Fruit fly (Drosophila melanogaster): ENCODE data around the gene PIG-Wb.

Gene PIG-Wb

DNA sequence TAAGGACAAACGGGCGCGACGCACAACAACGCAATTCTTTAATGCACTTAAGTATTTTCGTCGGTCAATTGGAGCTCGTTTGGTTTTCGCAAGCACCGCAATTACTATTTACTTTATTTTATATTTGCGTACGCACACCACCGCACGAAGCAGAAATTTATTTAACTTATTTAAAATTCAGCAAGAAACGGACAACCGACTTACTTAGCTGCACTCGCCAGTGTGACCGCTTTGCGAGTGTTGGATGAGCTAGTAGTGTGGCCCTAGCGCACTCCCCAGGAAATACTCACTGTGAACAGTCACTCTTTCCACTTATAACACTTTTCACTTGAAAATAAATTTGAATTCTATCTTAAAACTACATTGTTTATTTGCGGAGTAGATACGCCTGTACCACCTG lies 7.0 kb downstream of the PIG-Wb start, which contains the start of gene drpr:
TSS of gene drpr (minus strand) at position 235 of the 400 bp plus-strand sequence.
- TF ChIP-seq svp (GFP tag) (peak; percentile 72), CG6854 (GFP tag; optimal IDR thresholded peaks at IDR 0.05) (peak; percentile 47), CG16779 (tag; optimal IDR thresholded peaks at IDR 0.05) (peak; percentile 1), CG10631 (GFP tag; optimal IDR thresholded peaks at IDR 0.05) (no peak), Sox102F (GFP tag; optimal IDR thresholded peaks at IDR 0.05) (peak; percentile 58), Lpt (GFP tag; optimal IDR thresholded peaks at IDR 0.05) (no peak), Ets96B (tag; optimal IDR thresholded peaks at IDR 0.05) (peak; percentile 16), pdm3 (GFP tag; optimal IDR thresholded peaks at IDR 0.05) (no peak), CG6163 (GFP tag; IDR thresholded peaks at IDR 0.05) (peak; percentile 57; the same call in 2 of the 3 replicates), CG3919 (GFP tag; optimal IDR thresholded peaks at IDR 0.05) (peak; percentile 16), salr (GFP tag; optimal IDR thresholded peaks at IDR 0.05) (no peak), CG4318 (GFP tag; optimal IDR thresholded peaks at IDR 0.05) (no peak), CG8119 (GFP tag; IDR thresholded peaks at IDR 0.05) (peak; percentile 29; the same call in 2 of the 3 replicates), lz (GFP tag; optimal IDR thresholded peaks at IDR 0.05) (peak; percentile 31), topi (GFP tag; optimal IDR thresholded peaks at IDR 0.05) (peak; percentile 47), esn (GFP tag; optimal IDR thresholded peaks at IDR 0.05) (peak; percentile 39), CG15336 (GFP tag; IDR thresholded peaks at IDR 0.05) (no peak), Eip75B (GFP tag; optimal IDR thresholded peaks at IDR 0.05) (peak; percentile 36), fkh (GFP tag; optimal IDR thresholded peaks at IDR 0.05) (peak; percentile 62), CG9139 (GFP tag; optimal IDR thresholded peaks at IDR 0.05) (peak; percentile 30), CG31627 (GFP tag; optimal IDR thresholded peaks at IDR 0.05) (no peak), ss (GFP tag; optimal IDR thresholded peaks at IDR 0.05) (peak in 1 of 2 experiments; percentile 15), net (GFP tag; optimal IDR thresholded peaks at IDR 0.05) (peak; percentile 22), Smox (GFP tag; optimal IDR thresholded peaks at IDR 0.05) (no peak), CG1621 (tag; optimal IDR thresholded peaks at IDR 0.05) (peak; percentile 20), Eip78C (GFP tag) (peak; percentile 78), CG11762 (GFP tag; optimal IDR thresholded peaks at IDR 0.05; ENCODE audit: insufficient read depth) (no peak), Met (GFP tag; optimal IDR thresholded peaks at IDR 0.05) (peak; percentile 24), CG11294 (GFP tag; IDR thresholded peaks at IDR 0.05) (no peak), CG34406 (GFP tag; optimal IDR thresholded peaks at IDR 0.05) (no peak), Sox14 (GFP tag; optimal IDR thresholded peaks at IDR 0.05) (peak; percentile 50), vri (GFP tag; optimal IDR thresholded peaks at IDR 0.05) (peak; percentile 24), CG3032 (tag; optimal IDR thresholded peaks at IDR 0.05) (peak; percentile 15), dsx (GFP tag; optimal IDR thresholded peaks at IDR 0.05; ENCODE audit: poor library complexity, severe bottlenecking) (peak; percentile 37), eg (GFP tag; IDR thresholded peaks at IDR 0.05) (peak; percentile 39; the same call in 1 of the 3 replicates)

DNA sequence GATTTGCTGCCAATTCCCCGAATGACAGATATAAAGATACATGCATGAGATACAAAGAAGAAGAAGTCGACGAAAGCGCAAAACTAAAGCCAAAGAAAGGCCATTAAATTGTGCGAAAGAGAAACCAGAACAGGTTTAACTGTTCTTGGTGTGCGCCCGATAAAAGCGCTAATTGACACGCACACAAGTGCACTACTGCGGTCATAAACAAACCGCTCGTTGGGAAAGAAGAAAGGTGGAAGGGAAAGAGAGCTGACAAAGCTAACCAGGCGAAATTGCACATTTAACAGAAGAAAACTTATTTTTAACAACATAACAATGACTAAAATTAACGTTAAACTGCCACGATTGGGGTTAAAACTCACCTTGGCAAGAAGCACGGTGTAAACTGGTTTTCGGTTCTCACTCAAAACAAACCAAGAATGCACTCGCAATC lies 7.7 kb downstream of the PIG-Wb start:
- TF ChIP-seq CG6808 (GFP tag; optimal IDR thresholded peaks at IDR 0.05) (peak; percentile 16), Blimp-1 (GFP tag; optimal IDR thresholded peaks at IDR 0.05) (peak; percentile 96), Eip78C (GFP tag) (peak; percentile 25), CG11762 (GFP tag; optimal IDR thresholded peaks at IDR 0.05; ENCODE audit: insufficient read depth) (no peak), ss (GFP tag; optimal IDR thresholded peaks at IDR 0.05) (peak in 1 of 2 experiments; percentile 61), dsx (GFP tag; optimal IDR thresholded peaks at IDR 0.05; ENCODE audit: poor library complexity, severe bottlenecking) (peak; percentile 33)

DNA sequence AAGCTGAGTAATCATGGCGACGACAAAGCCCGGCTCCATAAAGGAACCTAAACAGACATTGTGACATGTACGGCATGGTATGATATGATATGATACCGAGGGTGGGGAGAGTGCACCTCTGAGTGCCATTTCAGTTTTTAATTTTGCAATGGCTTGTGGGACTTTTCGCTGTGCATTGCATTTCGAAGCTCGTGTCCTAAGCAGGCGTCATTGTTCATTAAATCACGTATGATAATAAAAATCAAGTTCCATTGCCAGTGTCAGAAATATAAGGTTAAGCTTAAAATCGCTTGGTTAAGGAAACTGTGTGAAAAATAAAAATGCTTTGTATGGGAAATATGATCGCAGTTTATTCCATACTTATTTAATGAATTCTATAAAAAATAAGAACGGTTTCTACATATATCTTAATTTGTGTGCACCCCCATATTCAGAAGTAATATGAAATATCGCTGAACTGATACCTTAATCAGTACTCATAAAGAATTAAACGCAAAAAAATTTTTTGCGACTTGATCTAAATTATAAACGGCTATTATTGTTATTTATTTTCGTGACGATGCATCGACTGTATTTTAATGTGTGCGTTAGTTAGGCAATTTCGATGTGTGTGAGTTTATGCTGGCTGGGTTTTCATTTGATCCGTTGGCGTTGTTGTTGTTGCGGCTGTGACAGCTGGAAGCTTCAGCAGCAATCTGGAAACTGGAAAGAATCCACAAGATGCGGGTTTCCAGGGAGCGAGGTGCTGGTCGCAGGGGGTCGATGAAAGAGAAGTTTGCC lies 8.3 kb downstream of the PIG-Wb start:
- TF ChIP-seq CG6854 (GFP tag; optimal IDR thresholded peaks at IDR 0.05) (peak; percentile 34), CG3032 (tag; optimal IDR thresholded peaks at IDR 0.05) (no peak), Hr4 (GFP tag; optimal IDR thresholded peaks at IDR 0.05) (no peak)
